Fruit fly (Drosophila melanogaster) Kc167 (cell line): ENCODE measurements around the gene Rsod.

Experiments
- Myc ChIP-seq: fragments of >200 bp; optimal IDR thresholded peaks from 2 replicates; lab custom pipeline; 2017; ENCODE audit warnings: missing external identifiers
- Sin3A ChIP-seq: fragments of >200 bp; optimal IDR thresholded peaks from 2 replicates; lab custom pipeline; 2018; ENCODE audit warnings: missing external identifiers
- h ChIP-seq: fragments of >200 bp; optimal IDR thresholded peaks from 3 replicates; lab custom pipeline; 2018; ENCODE audit warnings: missing external identifiers
- insv ChIP-seq: fragments of >200 bp; optimal IDR thresholded peaks from 3 replicates; lab custom pipeline; 2018; ENCODE audit warnings: missing external identifiers
- psq ChIP-seq: fragments of >200 bp; optimal IDR thresholded peaks from 2 replicates; lab custom pipeline; 2017; ENCODE audit warnings: missing external identifiers
- ttk ChIP-seq: sonication (Bioruptor generic); optimal IDR thresholded peaks from 2 replicates; lab custom pipeline; 2017; ENCODE audit warnings: missing external identifiers

dm6 chr3R:30191462-30191874 is 20.5 kb upstream of the Rsod start:
- TF ChIP-seq ttk (lab: Kevin White, UChicago) (no peak), psq (lab: Kevin White, UChicago) (no peak), h (no peak), Sin3A (no peak), insv (lab: Kevin White, UChicago) (no peak), Myc (no peak)
